Fruit fly (Drosophila melanogaster) whole organism, pupa: ENCODE measurements around the gene CG31974.

Experiments
- CG10348 ChIP-seq: fragments of 200-800 bp; sonication (Bioruptor generic); IDR thresholded peaks from 2 replicates; pipeline ENCODE4 v1.3.6; 2022; ENCODE audit warnings: missing biosample characterization, missing genetic modification characterization
- CG12605 ChIP-seq: fragments of 200-800 bp; sonication (Bioruptor generic); IDR thresholded peaks from 2 replicates; pipeline ENCODE4 v1.3.6; 2022; ENCODE audit warnings: missing biosample characterization, missing genetic modification characterization
- CG13204 ChIP-seq: fragments of 200-800 bp; sonication (Bioruptor generic); optimal IDR thresholded peaks from 2 replicates; lab custom pipeline; 2018; ENCODE audit warnings: missing biosample characterization, mild to moderate bottlenecking, missing genetic modification characterization, moderate library complexity
- CG15710 ChIP-seq: fragments of 200-800 bp; sonication (Bioruptor generic); optimal IDR thresholded peaks from 2 replicates; lab custom pipeline; 2018; ENCODE audit warnings: missing biosample characterization, mild to moderate bottlenecking, missing genetic modification characterization, moderate library complexity
- CG17806 ChIP-seq: fragments of 200-800 bp; sonication (Bioruptor generic); optimal IDR thresholded peaks from 2 replicates; lab custom pipeline; 2018; ENCODE audit warnings: missing biosample characterization, mild to moderate bottlenecking, missing genetic modification characterization, moderate library complexity
- CG32121 ChIP-seq: fragments of 200-800 bp; sonication (Bioruptor generic); IDR thresholded peaks from 2 replicates; pipeline ENCODE4 v1.3.6; 2022; ENCODE audit warnings: missing biosample characterization, missing genetic modification characterization
- EcR ChIP-seq: fragments of 200-800 bp; sonication (Bioruptor generic); optimal IDR thresholded peaks from 3 replicates; lab custom pipeline; 2019; ENCODE audit warnings: missing biosample characterization, missing genetic modification characterization, mild to moderate bottlenecking, moderate library complexity, missing genetic modification reagents
- Pif1A ChIP-seq: fragments of 200-800 bp; sonication (Bioruptor generic); optimal IDR thresholded peaks from 3 replicates; lab custom pipeline; 2016; ENCODE audit warnings: missing biosample characterization, missing genetic modification characterization
- Pif1B ChIP-seq: fragments of 200-800 bp; sonication (Bioruptor generic); optimal IDR thresholded peaks from 3 replicates; lab custom pipeline; 2016; ENCODE audit warnings: missing biosample characterization, missing genetic modification characterization
- Snoo ChIP-seq: fragments of 200-800 bp; sonication (Bioruptor generic); optimal IDR thresholded peaks from 3 replicates; lab custom pipeline; 2017; ENCODE audit warnings: missing biosample characterization, mild to moderate bottlenecking, missing genetic modification characterization, inconsistent platforms
- fd96Ca ChIP-seq: fragments of 200-800 bp; sonication (Bioruptor generic); IDR thresholded peaks from 3 replicates; pipeline ENCODE4 v1.3.6; 2022; ENCODE audit warnings: missing biosample characterization, missing genetic modification characterization
- gl ChIP-seq: fragments of 200-800 bp; sonication (Bioruptor generic); optimal IDR thresholded peaks from 2 replicates; lab custom pipeline; 2018; ENCODE audit warnings: missing biosample characterization, mild to moderate bottlenecking, missing genetic modification characterization

DNA sequence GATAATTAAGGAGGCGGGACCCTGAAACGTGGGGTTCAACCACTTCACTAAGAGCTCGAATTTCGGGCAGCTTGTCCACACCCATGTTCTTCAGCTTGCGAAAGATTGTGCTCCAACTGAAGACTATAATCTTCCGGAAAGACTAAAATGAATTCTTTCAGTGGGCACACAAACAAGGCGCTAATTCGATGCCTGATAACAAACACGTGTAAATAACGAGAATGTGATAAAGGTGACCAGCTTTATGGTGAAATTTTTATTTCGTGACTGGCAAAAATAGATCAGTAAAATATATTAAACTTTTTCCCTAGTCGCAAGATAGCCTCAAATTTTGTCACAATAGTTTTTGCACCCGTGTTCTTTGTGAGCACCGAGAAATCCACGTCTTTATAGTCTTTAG lies 2.0 kb downstream of the CG31974 start, which contains the start of the genes CG31975 and ovm:
- TF ChIP-seq gl (no peak), EcR (no peak), Snoo (no peak), CG15710 (tag; lab: Kevin White, UChicago) (no peak), CG17806 (tag; lab: Kevin White, UChicago) (no peak), CG10348 (no peak), CG12605 (GFP tag; lab: Robert Waterston, UW) (no peak), CG32121 (GFP tag; lab: Robert Waterston, UW) (no peak), Pif1A (GFP tag; lab: Kevin White, UChicago) (no peak), fd96Ca (GFP tag; lab: Robert Waterston, UW) (no peak), CG13204 (GFP tag; lab: Kevin White, UChicago) (no peak), Pif1B (GFP tag; lab: Kevin White, UChicago) (no peak)
